Worm (Caenorhabditis elegans) whole organism, L2 larva: ENCODE data around the gene saeg-2.

Experiments
- alr-1 ChIP-seq: fragments of 150-350 bp; optimal IDR thresholded peaks from 2 replicates; lab custom pipeline; 2014; ENCODE audit warnings: missing biosample characterization, missing genetic modification characterization
- crh-2 ChIP-seq: sonication (generic microtip); optimal IDR thresholded peaks from 2 replicates; lab custom pipeline; 2017; ENCODE audit warnings: missing biosample characterization, missing genetic modification characterization
- dmd-4 ChIP-seq: sonication (generic microtip); optimal IDR thresholded peaks from 2 replicates; lab custom pipeline; 2017; ENCODE audit warnings: missing biosample characterization, missing genetic modification characterization
- fos-1 ChIP-seq: fragments of 150-350 bp; optimal IDR thresholded peaks from 2 replicates; lab custom pipeline; 2014; ENCODE audit warnings: missing biosample characterization, missing genetic modification characterization
- gmeb-1 ChIP-seq: fragments of 150-350 bp; optimal IDR thresholded peaks from 2 replicates; lab custom pipeline; 2014; ENCODE audit warnings: missing biosample characterization, missing genetic modification characterization
- nhr-11 ChIP-seq: fragments of 150-350 bp; optimal IDR thresholded peaks from 2 replicates; lab custom pipeline; 2014; ENCODE audit warnings: missing biosample characterization, missing genetic modification characterization
- nhr-6 ChIP-seq: fragments of 150-350 bp; optimal IDR thresholded peaks from 2 replicates; lab custom pipeline; 2014; ENCODE audit warnings: missing biosample characterization, missing genetic modification characterization
- sma-9 ChIP-seq, 2 experiments: fragments of 150-350 bp in 1 of 2; sonication (generic microtip) in 1 of 2; optimal IDR thresholded peaks; 2 replicates each; lab custom pipeline; 2014 to 2016; ENCODE audit warnings: missing genetic modification characterization in 2 of 2, mild to moderate bottlenecking in 1 of 2, missing biosample characterization in 1 of 2, missing compliant biosample characterization in 1 of 2, missing genetic modification reagents in 1 of 2, moderate library complexity in 1 of 2
- zag-1 ChIP-seq: fragments of 150-350 bp; optimal IDR thresholded peaks from 2 replicates; lab custom pipeline; 2014; ENCODE audit warnings: missing biosample characterization, missing genetic modification characterization

saeg-2 gene

DNA sequence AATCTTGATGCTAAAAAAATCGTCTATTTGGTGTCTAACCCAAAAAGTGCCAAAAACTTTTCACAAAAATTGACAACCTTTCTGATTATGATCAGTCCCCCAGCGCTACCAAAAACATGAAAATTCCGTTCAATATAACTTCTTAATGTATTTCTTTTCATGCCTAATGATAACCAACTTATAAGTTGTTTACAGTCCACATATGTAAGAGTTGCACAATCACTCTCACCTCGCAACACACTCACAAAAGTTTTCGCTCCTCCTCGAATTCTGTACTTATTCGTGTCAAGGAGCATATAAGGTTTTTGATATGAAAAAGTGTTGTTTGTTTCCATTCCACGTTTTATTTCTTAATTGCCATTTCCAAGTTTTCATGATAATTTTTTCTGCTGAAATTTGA lies 48.4 kb downstream of the saeg-2 start:
- no peak for TF ChIP-seq zag-1
- TF ChIP-seq crh-2 (tag; lab: Kevin White, UChicago) = no peak
- TF ChIP-seq nhr-6 = no peak
- peak; percentile 28 for TF ChIP-seq fos-1 (tag; lab: Kevin White, UChicago)
- TF ChIP-seq, all 48 proteins: peak for 1

- no peak for TF ChIP-seq alr-1 (tag; lab: Kevin White, UChicago)
- TF ChIP-seq gmeb-1 (tag; lab: Kevin White, UChicago) = peak; percentile 42
- no peak for TF ChIP-seq dmd-4 (tag; lab: Kevin White, UChicago)
- TF ChIP-seq fos-1 (tag; lab: Kevin White, UChicago) = peak; percentile 87
- no peak for TF ChIP-seq nhr-11 (tag; lab: Kevin White, UChicago)
- TF ChIP-seq sma-9 (GFP tag; optimal IDR thresholded peaks at IDR 0.05; lab: Kevin White, UChicago) = peak; percentile 64
- no peak for TF ChIP-seq sma-9 (tag; optimal IDR thresholded peaks at IDR 0.05; lab: Kevin White, UChicago)
- TF ChIP-seq crh-2 (tag; lab: Kevin White, UChicago) = peak; percentile 66
These were observed 49.7 kb downstream of the saeg-2 start for ce11 chrIII:9289815-9290214.
